Worm (Caenorhabditis elegans) whole organism, midembryonic: ENCODE data around the gene dsh-1.

Experiments used
- T22C8.4 ChIP-seq: fragments of 200-800 bp; sonication (Bioruptor generic); IDR thresholded peaks from 2 replicates; pipeline ENCODE4 v1.3.6; 2022; ENCODE audit warnings: missing genetic modification characterization, missing compliant biosample characterization
- cog-1 ChIP-seq: sonication (generic microtip); optimal IDR thresholded peaks from 2 replicates; lab custom pipeline; 2016; ENCODE audit warnings: missing genetic modification characterization, missing compliant biosample characterization
- flt-1 ChIP-seq: fragments of 200-800 bp; sonication (Bioruptor generic); IDR thresholded peaks from 2 replicates; pipeline ENCODE4 v1.3.6; 2022; ENCODE audit warnings: missing genetic modification characterization, missing compliant biosample characterization
- ref-1 ChIP-seq: fragments of 200-800 bp; sonication (Bioruptor generic); conservative IDR thresholded peaks from 2 replicates; pipeline ENCODE4 v1.3.6; 2022; ENCODE audit warnings: missing genetic modification reagents, missing genetic modification characterization, missing compliant biosample characterization
- tab-1 ChIP-seq: fragments of 200-800 bp; sonication (Bioruptor generic); IDR thresholded peaks from 2 replicates; pipeline ENCODE4 v1.3.6; 2022; ENCODE audit warnings: missing genetic modification characterization, missing compliant biosample characterization
- ztf-23 ChIP-seq: fragments of 200-800 bp; sonication (Bioruptor generic); IDR thresholded peaks from 2 replicates; pipeline ENCODE4 v1.3.6; 2022; ENCODE audit warnings: missing genetic modification reagents, missing genetic modification characterization, missing compliant biosample characterization
- ztf-29 ChIP-seq: fragments of 200-800 bp; sonication (Bioruptor generic); IDR thresholded peaks from 2 replicates; pipeline ENCODE4 v1.3.6; 2022; ENCODE audit warnings: missing genetic modification reagents, missing genetic modification characterization, missing compliant biosample characterization

DNA sequence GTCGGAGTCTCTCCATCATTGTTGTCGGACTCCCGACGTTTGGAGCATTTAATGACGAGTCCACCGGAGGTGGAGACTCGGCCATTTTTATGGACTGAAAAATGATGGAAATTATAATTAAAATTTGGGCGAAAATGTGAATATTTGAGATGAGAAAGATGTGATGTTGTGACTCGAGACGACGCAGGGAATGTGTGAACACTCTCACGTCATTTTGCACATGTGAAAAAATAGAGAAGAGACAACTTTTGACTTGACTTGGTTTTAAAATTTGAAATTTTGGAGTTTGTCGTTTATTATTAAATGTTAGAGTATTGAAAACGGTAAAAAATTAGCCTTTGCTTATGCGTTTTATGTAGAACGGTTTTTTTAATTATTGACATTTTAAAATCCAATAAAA, at the start of gene dsh-1:
- TF ChIP-seq tab-1 (GFP tag; lab: Robert Waterston, UW) (no peak), cog-1 (tag; lab: Kevin White, UChicago) (no peak), flt-1 (GFP tag; lab: Robert Waterston, UW) (no peak), ztf-29 (GFP tag; lab: Robert Waterston, UW) (no peak), T22C8.4 (GFP tag; lab: Robert Waterston, UW) (no peak), ztf-23 (no peak), ref-1 (no peak)
